Worm (Caenorhabditis elegans): ENCODE results near the gene adk-1.

Gene adk-1

DNA sequence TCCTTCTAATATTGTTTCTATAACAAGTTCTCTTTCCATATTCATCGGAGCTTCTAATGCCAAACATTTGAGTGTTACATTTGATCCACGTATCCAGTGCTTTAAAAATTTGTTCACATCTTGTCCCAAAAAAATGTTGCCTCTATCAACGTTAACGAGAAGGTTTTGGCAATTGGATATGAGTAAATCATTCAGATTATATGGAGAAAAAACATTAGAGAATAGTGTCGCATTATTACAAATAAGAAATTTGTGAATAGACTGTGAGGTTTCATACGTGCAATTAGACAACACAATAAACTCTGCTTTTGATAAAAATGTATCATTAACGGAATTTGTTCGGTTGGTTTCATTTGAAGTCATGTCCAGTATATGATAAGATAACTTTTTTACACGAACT lies 50.7 kb downstream of the adk-1 start, which contains the start of gene mboa-4:
Gene mboa-4, minus strand, starts transcription at position 101 of the 400 bp plus-strand sequence.
- TF ChIP-seq nhr-47 (tag; optimal IDR thresholded peaks at IDR 0.05) (no peak), lin-13 (GFP tag; optimal IDR thresholded peaks at IDR 0.05) (no peak), efl-3 (GFP tag; optimal IDR thresholded peaks at IDR 0.05) (no peak), nhr-71 (tag; optimal IDR thresholded peaks at IDR 0.05) (no peak), nhr-76 (tag; optimal IDR thresholded peaks at IDR 0.05) (no peak), nhr-90 (tag; optimal IDR thresholded peaks at IDR 0.05; ENCODE audit: poor library complexity) (no peak), egl-13 (tag; optimal IDR thresholded peaks at IDR 0.05) (no peak), skn-1 (tag; optimal IDR thresholded peaks at IDR 0.05) (no peak), nhr-77 (tag; optimal IDR thresholded peaks at IDR 0.05) (no peak), pax-3 (tag; optimal IDR thresholded peaks at IDR 0.05) (no peak), nhr-12 (tag; optimal IDR thresholded peaks at IDR 0.05) (no peak), blmp-1 (tag; optimal IDR thresholded peaks at IDR 0.05) (no peak), C34B4.2 (tag; optimal IDR thresholded peaks at IDR 0.05) (no peak), hlh-4 (tag; optimal IDR thresholded peaks at IDR 0.05) (no peak), dsc-1 (tag; optimal IDR thresholded peaks at IDR 0.05) (no peak), fkh-8 (tag; optimal IDR thresholded peaks at IDR 0.05) (no peak), isw-1 (GFP tag; IDR thresholded peaks at IDR 0.05) (no peak), zag-1 (tag; optimal IDR thresholded peaks at IDR 0.05) (no peak), nhr-237 (tag; optimal IDR thresholded peaks at IDR 0.05) (no peak), fkh-4 (tag; optimal IDR thresholded peaks at IDR 0.05; ENCODE audit: borderline replicate concordance) (no peak)
